Worm (Caenorhabditis elegans) whole organism, L4 larva: ENCODE results near the gene B0310.2.

Experiments used
- D1046.2 ChIP-seq: fragments of 200-800 bp; sonication (Bioruptor generic); IDR thresholded peaks from 2 replicates; pipeline ENCODE4 v1.3.6; 2022; ENCODE audit warnings: missing genetic modification characterization, missing compliant biosample characterization
- R02D3.7 ChIP-seq: fragments of 150-350 bp; sonication (generic microtip); optimal IDR thresholded peaks from 3 replicates; lab custom pipeline; 2014; ENCODE audit warnings: missing biosample characterization, missing genetic modification characterization
- Y105C5A.15 ChIP-seq: fragments of 200-800 bp; sonication (Bioruptor generic); IDR thresholded peaks from 2 replicates; pipeline ENCODE4 v1.3.6; 2022; ENCODE audit warnings: missing genetic modification characterization, missing compliant biosample characterization
- ZK546.5 ChIP-seq, 2 experiments: sonication (generic microtip); optimal IDR thresholded peaks; 2 replicates each; lab custom pipeline; 2017; ENCODE audit warnings: missing biosample characterization in 2 of 2, missing genetic modification characterization in 2 of 2
- aha-1 ChIP-seq: fragments of 150-350 bp; peaks from one replicate; lab custom pipeline; 2014; ENCODE audit warnings: missing biosample characterization, missing genetic modification characterization
- arid-1 ChIP-seq: fragments of 200-800 bp; sonication (Bioruptor generic); conservative IDR thresholded peaks from 2 replicates; pipeline ENCODE4 v1.3.6; 2022; ENCODE audit warnings: missing genetic modification reagents, missing genetic modification characterization, missing compliant biosample characterization
- ceh-44 ChIP-seq: fragments of 200-800 bp; sonication (Bioruptor generic); IDR thresholded peaks from 2 replicates; pipeline ENCODE4 v1.3.6; 2022; ENCODE audit warnings: missing genetic modification reagents, missing genetic modification characterization, missing compliant biosample characterization
- ceh-62 ChIP-seq: sonication (generic microtip); optimal IDR thresholded peaks from 2 replicates; lab custom pipeline; 2017; ENCODE audit warnings: missing biosample characterization, missing genetic modification characterization
- ces-1 ChIP-seq: fragments of 150-350 bp; sonication (generic microtip); optimal IDR thresholded peaks from 4 replicates; lab custom pipeline; 2014; ENCODE audit warnings: missing biosample characterization, missing genetic modification reagents, missing genetic modification characterization
- daf-12 ChIP-seq: fragments of 150-350 bp; optimal IDR thresholded peaks from 2 replicates; lab custom pipeline; 2014; ENCODE audit warnings: missing biosample characterization, missing genetic modification reagents, missing genetic modification characterization
- daf-16 ChIP-seq, 3 experiments: sonication (generic microtip); optimal IDR thresholded peaks; 2 replicates each; lab custom pipeline; 2016 to 2017; ENCODE audit warnings: missing genetic modification characterization in 3 of 3, missing genetic modification reagents in 3 of 3, mild to moderate bottlenecking in 2 of 3, missing compliant biosample characterization in 2 of 3, missing biosample characterization in 1 of 3, moderate library complexity in 1 of 3
- daf-19 ChIP-seq: fragments of 200-800 bp; sonication (Bioruptor generic); conservative IDR thresholded peaks from 2 replicates; pipeline ENCODE4 v1.3.6; 2022; ENCODE audit warnings: missing genetic modification characterization, missing compliant biosample characterization
- dmd-6 ChIP-seq: fragments of 200-800 bp; sonication (Bioruptor generic); IDR thresholded peaks from 2 replicates; pipeline ENCODE4 v1.3.6; 2022; ENCODE audit warnings: missing genetic modification reagents, missing genetic modification characterization, missing compliant biosample characterization
- dmd-8 ChIP-seq: fragments of 200-800 bp; sonication (Bioruptor generic); IDR thresholded peaks from 2 replicates; pipeline ENCODE4 v1.3.6; 2022; ENCODE audit warnings: missing genetic modification characterization, missing compliant biosample characterization
- egl-43 ChIP-seq: fragments of 200-800 bp; sonication (Bioruptor generic); IDR thresholded peaks from 2 replicates; pipeline ENCODE4 v1.3.6; 2022; ENCODE audit warnings: missing genetic modification reagents, missing genetic modification characterization, missing compliant biosample characterization
- hmg-1.1 ChIP-seq: fragments of 200-800 bp; sonication (Bioruptor generic); IDR thresholded peaks from 2 replicates; pipeline ENCODE4 v1.3.6; 2022; ENCODE audit warnings: missing genetic modification reagents, missing genetic modification characterization, missing compliant biosample characterization
- lim-7 ChIP-seq: fragments of 200-800 bp; sonication (Bioruptor generic); IDR thresholded peaks from 2 replicates; pipeline ENCODE4 v1.3.6; 2022; ENCODE audit warnings: missing genetic modification characterization, missing compliant biosample characterization
- lsy-2 ChIP-seq, 2 experiments: fragments of 150-350 bp in 1 of 2; sonication (generic microtip) in 1 of 2; optimal IDR thresholded peaks; 2 replicates each; lab custom pipeline; 2014 to 2017; ENCODE audit warnings: missing biosample characterization in 2 of 2, missing genetic modification characterization in 2 of 2
- madf-5 ChIP-seq, 2 experiments: fragments of 200-800 bp; sonication (Bioruptor generic); IDR thresholded peaks; 2 replicates each; pipeline ENCODE4 v1.3.6; 2022; ENCODE audit warnings: missing compliant biosample characterization in 2 of 2, missing genetic modification characterization in 2 of 2
- madf-9 ChIP-seq: fragments of 200-800 bp; sonication (Bioruptor generic); conservative IDR thresholded peaks from 2 replicates; pipeline ENCODE4 v1.3.6; 2022; ENCODE audit warnings: missing genetic modification reagents, missing genetic modification characterization, missing compliant biosample characterization
- mdl-1 ChIP-seq, 2 experiments: fragments of 150-350 bp in 1 of 2; sonication (generic microtip) in 1 of 2; optimal IDR thresholded peaks; 2 replicates each; lab custom pipeline; 2014 to 2017; ENCODE audit warnings: missing biosample characterization in 2 of 2, missing genetic modification characterization in 2 of 2
- mdt-29 ChIP-seq: fragments of 200-800 bp; sonication (Bioruptor generic); IDR thresholded peaks from 2 replicates; pipeline ENCODE4 v1.3.6; 2022; ENCODE audit warnings: missing genetic modification reagents, missing genetic modification characterization, missing compliant biosample characterization
- mes-2 ChIP-seq: sonication (generic microtip); optimal IDR thresholded peaks from 2 replicates; lab custom pipeline; 2016; ENCODE audit warnings: missing genotype, mild to moderate bottlenecking, missing genetic modification characterization, missing compliant biosample characterization; ENCODE audit not compliant: poor library complexity, severe bottlenecking
- nhr-11 ChIP-seq: fragments of 150-350 bp; optimal IDR thresholded peaks from 2 replicates; lab custom pipeline; 2014; ENCODE audit warnings: missing biosample characterization, missing genetic modification characterization
- nhr-237 ChIP-seq: sonication (generic microtip); optimal IDR thresholded peaks from 2 replicates; lab custom pipeline; 2017; ENCODE audit warnings: missing biosample characterization, missing genetic modification characterization
- nhr-28 ChIP-seq: fragments of 150-350 bp; optimal IDR thresholded peaks from 2 replicates; lab custom pipeline; 2014; ENCODE audit warnings: missing biosample characterization, missing genetic modification characterization
- nhr-41 ChIP-seq: fragments of 200-800 bp; sonication (Bioruptor generic); IDR thresholded peaks from 2 replicates; pipeline ENCODE4 v1.3.6; 2022; ENCODE audit warnings: missing genetic modification reagents, missing genetic modification characterization, missing compliant biosample characterization
- nhr-76 ChIP-seq: fragments of 150-350 bp; optimal IDR thresholded peaks from 2 replicates; lab custom pipeline; 2014; ENCODE audit warnings: missing biosample characterization, missing genetic modification characterization
- nhr-77 ChIP-seq: fragments of 150-350 bp; optimal IDR thresholded peaks from 2 replicates; lab custom pipeline; 2014; ENCODE audit warnings: missing biosample characterization, missing genetic modification characterization
- php-3 ChIP-seq: fragments of 200-800 bp; sonication (Bioruptor generic); IDR thresholded peaks from 2 replicates; pipeline ENCODE4 v1.3.6; 2022; ENCODE audit warnings: missing genetic modification reagents, missing genetic modification characterization, missing compliant biosample characterization
- pqm-1 ChIP-seq: sonication (generic microtip); optimal IDR thresholded peaks from 2 replicates; lab custom pipeline; 2017; ENCODE audit warnings: missing biosample characterization, missing genetic modification characterization
- rbr-2 ChIP-seq: sonication (generic microtip); optimal IDR thresholded peaks from 2 replicates; lab custom pipeline; 2016; ENCODE audit warnings: missing genotype, missing genetic modification characterization, missing compliant biosample characterization
- set-16 ChIP-seq: fragments of 200-800 bp; sonication (Bioruptor generic); IDR thresholded peaks from 2 replicates; pipeline ENCODE4 v1.3.6; 2022; ENCODE audit warnings: missing genetic modification reagents, missing genetic modification characterization, missing compliant biosample characterization
- skn-1 ChIP-seq: fragments of 150-350 bp; optimal IDR thresholded peaks from 2 replicates; lab custom pipeline; 2014; ENCODE audit warnings: missing biosample characterization, missing genetic modification characterization
- spr-1 ChIP-seq: sonication (generic microtip); optimal IDR thresholded peaks from 2 replicates; lab custom pipeline; 2016; ENCODE audit warnings: mild to moderate bottlenecking, missing genetic modification characterization, missing compliant biosample characterization
- tra-1 ChIP-seq: fragments of 200-800 bp; sonication (Bioruptor generic); IDR thresholded peaks from 2 replicates; pipeline ENCODE4 v1.3.6; 2022; ENCODE audit warnings: missing genetic modification reagents, missing genetic modification characterization, missing compliant biosample characterization
- unc-130 ChIP-seq: sonication (generic microtip); optimal IDR thresholded peaks from 2 replicates; lab custom pipeline; 2016; ENCODE audit warnings: missing genetic modification reagents, missing genetic modification characterization, missing compliant biosample characterization
- unc-62 ChIP-seq, 3 experiments: fragments of 150-350 bp in 1 of 3; sonication (generic microtip); optimal IDR thresholded peaks in 2 of 3; peaks in 1 of 3; 1 replicate in 1 of 3; 2 replicates in 2 of 3; lab custom pipeline; 2014 to 2017; ENCODE audit warnings: missing biosample characterization in 3 of 3, missing genetic modification characterization in 3 of 3, missing genetic modification reagents in 3 of 3, missing genotype in 1 of 3
- zag-1 ChIP-seq: fragments of 150-350 bp; optimal IDR thresholded peaks from 2 replicates; lab custom pipeline; 2014; ENCODE audit warnings: missing biosample characterization, missing genetic modification characterization

Gene B0310.2

ce11 chrX:529386-529785 is 22.6 kb upstream of the B0310.2 start:
- TF ChIP-seq skn-1 (tag; lab: Kevin White, UChicago) (no peak), unc-62 (GFP tag; optimal IDR thresholded peaks at IDR 0.05 in 1 of 2; lab: Kevin White, UChicago) (peak in 1 of 2 experiments; percentile 96), unc-62 (tag; optimal IDR thresholded peaks at IDR 0.05; lab: Kevin White, UChicago) (no peak)

ce11 chrX:528761-529160 is 22.0 kb upstream of the B0310.2 start:
- TF ChIP-seq arid-1 (GFP tag; lab: Robert Waterston, UW) (no peak), set-16 (GFP tag; lab: Robert Waterston, UW) (peak; percentile 62; the same call in 1 of the 2 replicates), hmg-1.1 (GFP tag; lab: Robert Waterston, UW) (no peak), dmd-8 (GFP tag; lab: Robert Waterston, UW) (no peak), rbr-2 (tag; lab: Kevin White, UChicago) (no peak)

ce11 chrX:527663-528062 is 20.9 kb upstream of the B0310.2 start:
- TF ChIP-seq D1046.2, result no peak
- TF ChIP-seq php-3 (GFP tag; lab: Robert Waterston, UW), result peak; percentile 70
- TF ChIP-seq zag-1 (tag; lab: Kevin White, UChicago), result no peak
- no peak for TF ChIP-seq nhr-77 (tag; lab: Kevin White, UChicago)
- no peak for TF ChIP-seq daf-16 (GFP tag; optimal IDR thresholded peaks at IDR 0.05; lab: Kevin White, UChicago)
- TF ChIP-seq daf-16 (tag; optimal IDR thresholded peaks at IDR 0.05; lab: Kevin White, UChicago), result peak; percentile 30
- no peak for TF ChIP-seq mdt-29 (GFP tag; lab: Robert Waterston, UW)
- TF ChIP-seq nhr-41 (GFP tag; lab: Robert Waterston, UW), result no peak
- no peak for TF ChIP-seq spr-1
- no peak for TF ChIP-seq nhr-11 (tag; lab: Kevin White, UChicago)
- TF ChIP-seq nhr-28, result peak; percentile 49
- peak; percentile 63 for TF ChIP-seq aha-1 (tag; lab: Kevin White, UChicago)
- TF ChIP-seq madf-9 (GFP tag; lab: Robert Waterston, UW), result no peak
- no peak for TF ChIP-seq egl-43 (GFP tag; lab: Robert Waterston, UW)
- TF ChIP-seq madf-5 (GFP tag; IDR thresholded peaks at IDR 0.05; lab: Robert Waterston, UW), result no peak
- TF ChIP-seq tra-1 (GFP tag; lab: Robert Waterston, UW), result no peak
- no peak for TF ChIP-seq nhr-76 (tag; lab: Kevin White, UChicago)
- no peak for TF ChIP-seq nhr-237 (tag; lab: Kevin White, UChicago)
- TF ChIP-seq lim-7 (GFP tag; lab: Robert Waterston, UW), result no peak
- TF ChIP-seq pqm-1 (tag; lab: Kevin White, UChicago), result peak; percentile 51
- TF ChIP-seq lsy-2 (tag; optimal IDR thresholded peaks at IDR 0.05; lab: Kevin White, UChicago), result no peak
- TF ChIP-seq ZK546.5 (tag; optimal IDR thresholded peaks at IDR 0.05; lab: Kevin White, UChicago), result no peak

ce11 chrX:524498-524897 is 17.8 kb upstream of the B0310.2 start:
- TF ChIP-seq aha-1 (tag; lab: Kevin White, UChicago) (peak; percentile 93), daf-19 (no peak), dmd-6 (GFP tag; lab: Robert Waterston, UW) (no peak)

- TF ChIP-seq ces-1 (GFP tag; lab: Kevin White, UChicago), result no peak
- TF ChIP-seq ceh-44 (GFP tag; lab: Robert Waterston, UW), result no peak
- no peak for TF ChIP-seq mes-2 (tag; lab: Kevin White, UChicago)
- no peak for TF ChIP-seq ceh-62 (tag; lab: Kevin White, UChicago)
- TF ChIP-seq daf-12 (tag; lab: Kevin White, UChicago), result no peak
- no peak for TF ChIP-seq R02D3.7 (tag; lab: Kevin White, UChicago)
- TF ChIP-seq Y105C5A.15, result no peak
- TF ChIP-seq mdl-1 (tag; optimal IDR thresholded peaks at IDR 0.05; lab: Kevin White, UChicago), result no peak
- TF ChIP-seq set-16 (GFP tag; lab: Robert Waterston, UW), result no peak
- TF ChIP-seq nhr-76 (tag; lab: Kevin White, UChicago), result no peak
- TF ChIP-seq unc-130 (GFP tag; lab: Kevin White, UChicago), result no peak
- TF ChIP-seq lsy-2 (tag; optimal IDR thresholded peaks at IDR 0.05; lab: Kevin White, UChicago), result no peak
- no peak for TF ChIP-seq spr-1
Measured at ce11 chrX:520881-521280, 14.1 kb upstream of the B0310.2 start, which contains the start of gene B0310.3. Gene B0310.3 (minus strand): TSS chrX:520981.
